Worm (Caenorhabditis elegans) whole organism, L1 larva: ENCODE results near the gene R03G8.6.

Experiments
- aly-2 ChIP-seq: fragments of 150-350 bp; optimal IDR thresholded peaks from 2 replicates; lab custom pipeline; 2014; ENCODE audit warnings: missing biosample characterization, missing genetic modification characterization
- ama-1 ChIP-seq: fragments of 150-350 bp; optimal IDR thresholded peaks from 2 replicates; lab custom pipeline; 2014
- fkh-10 ChIP-seq: sonication (generic microtip); optimal IDR thresholded peaks from 2 replicates; lab custom pipeline; 2017; ENCODE audit warnings: missing biosample characterization, missing genetic modification reagents, missing genetic modification characterization
- lin-39 ChIP-seq: fragments of 150-350 bp; optimal IDR thresholded peaks from 2 replicates; lab custom pipeline; 2014; ENCODE audit warnings: missing biosample characterization, missing genetic modification reagents, missing genetic modification characterization
- nhr-12 ChIP-seq: sonication (generic microtip); optimal IDR thresholded peaks from 2 replicates; lab custom pipeline; 2017; ENCODE audit warnings: missing biosample characterization, missing genetic modification characterization

- no peak for TF ChIP-seq nhr-12 (tag; lab: Kevin White, UChicago)
- no peak for TF ChIP-seq fkh-10 (GFP tag; lab: Kevin White, UChicago)
- TF ChIP-seq ama-1, result no peak
- TF ChIP-seq lin-39 (tag; lab: Kevin White, UChicago), result no peak
- TF ChIP-seq aly-2 (tag; lab: Kevin White, UChicago), result no peak
These were observed 29.6 kb upstream of the R03G8.6 start, which contains the start of gene spin-3 for ce11 chrX:13129949-13130348.
